Worm (Caenorhabditis elegans) whole organism, early embryonic: ENCODE measurements around the gene sre-42.

Source experiments
- B0310.2 ChIP-seq: sonication (generic microtip); optimal IDR thresholded peaks from 2 replicates; lab custom pipeline; 2016; ENCODE audit warnings: mild to moderate bottlenecking, missing genetic modification characterization, missing compliant biosample characterization
- F13C5.2 ChIP-seq: sonication (generic microtip); optimal IDR thresholded peaks from 2 replicates; lab custom pipeline; 2017; ENCODE audit warnings: mild to moderate bottlenecking, missing genetic modification characterization, inconsistent platforms, missing compliant biosample characterization
- aly-1 ChIP-seq: sonication (generic microtip); optimal IDR thresholded peaks from 2 replicates; lab custom pipeline; 2016; ENCODE audit warnings: missing genetic modification characterization, missing compliant biosample characterization
- ama-1 ChIP-seq: fragments of 150-350 bp; optimal IDR thresholded peaks from 2 replicates; lab custom pipeline; 2014
- ceh-13 ChIP-seq: fragments of 200-800 bp; sonication (Bioruptor generic); optimal IDR thresholded peaks from 2 replicates; lab custom pipeline; 2018; ENCODE audit warnings: mild to moderate bottlenecking, missing genetic modification characterization, missing compliant biosample characterization
- ceh-36 ChIP-seq: sonication (generic microtip); optimal IDR thresholded peaks from 2 replicates; lab custom pipeline; 2016; ENCODE audit warnings: missing genetic modification characterization, inconsistent platforms, missing compliant biosample characterization
- flt-1 ChIP-seq: fragments of 200-800 bp; sonication (Bioruptor generic); IDR thresholded peaks from 2 replicates; pipeline ENCODE4 v1.3.6; 2022; ENCODE audit warnings: missing genetic modification characterization, missing compliant biosample characterization
- hmbx-1 ChIP-seq: sonication (generic microtip); optimal IDR thresholded peaks from 2 replicates; lab custom pipeline; 2016; ENCODE audit warnings: mild to moderate bottlenecking, missing genetic modification characterization, missing compliant biosample characterization
- hmg-4 ChIP-seq: fragments of 200-800 bp; sonication (Bioruptor generic); optimal IDR thresholded peaks from 2 replicates; lab custom pipeline; 2018; ENCODE audit warnings: mild to moderate bottlenecking, missing genetic modification characterization, missing compliant biosample characterization
- hnd-1 ChIP-seq: sonication (generic microtip); optimal IDR thresholded peaks from 2 replicates; lab custom pipeline; 2016; ENCODE audit warnings: missing genetic modification characterization, missing compliant biosample characterization
- pes-1 ChIP-seq: fragments of 200-800 bp; sonication (Bioruptor generic); IDR thresholded peaks from 2 replicates; pipeline ENCODE4 v1.3.6; 2022; ENCODE audit warnings: missing genetic modification reagents, missing genetic modification characterization, missing compliant biosample characterization
- scrt-1 ChIP-seq: fragments of 200-800 bp; sonication (Bioruptor generic); IDR thresholded peaks from 2 replicates; pipeline ENCODE4 v1.3.6; 2022; ENCODE audit warnings: missing genetic modification characterization, missing compliant biosample characterization
- tbx-37 ChIP-seq: fragments of 200-800 bp; sonication (Bioruptor generic); conservative IDR thresholded peaks from 2 replicates; pipeline ENCODE4 v1.3.6; 2022; ENCODE audit warnings: missing genetic modification reagents, missing genetic modification characterization, missing compliant biosample characterization
- tra-4 ChIP-seq: sonication (generic microtip); optimal IDR thresholded peaks from 2 replicates; lab custom pipeline; 2017; ENCODE audit warnings: missing genetic modification characterization, missing compliant biosample characterization

ce11 chrII:12342928-12343327 is 43.8 kb downstream of the sre-42 start:
- no peak for TF ChIP-seq hmbx-1 (tag; lab: Kevin White, UChicago)
- TF ChIP-seq ama-1, result no peak
- no peak for TF ChIP-seq flt-1 (GFP tag; lab: Robert Waterston, UW)
- TF ChIP-seq tbx-37, result no peak
- TF ChIP-seq F13C5.2 (tag; lab: Kevin White, UChicago), result no peak
- no peak for TF ChIP-seq hnd-1 (tag; lab: Kevin White, UChicago)
- no peak for TF ChIP-seq tra-4 (tag; lab: Kevin White, UChicago)
- no peak for TF ChIP-seq B0310.2 (tag; lab: Kevin White, UChicago)
- no peak for TF ChIP-seq ceh-36 (tag; lab: Kevin White, UChicago)
- TF ChIP-seq scrt-1 (GFP tag; lab: Robert Waterston, UW), result no peak
- TF ChIP-seq aly-1 (tag; lab: Kevin White, UChicago), result no peak
- no peak for TF ChIP-seq ceh-13
- no peak for TF ChIP-seq hmg-4
- no peak for TF ChIP-seq pes-1
